Worm (Caenorhabditis elegans) whole organism, mixed stage, embryonic: ENCODE data around the gene F10B5.2.

Source experiments
- M03D4.4 ChIP-seq: sonication (generic microtip); optimal IDR thresholded peaks from 2 replicates; lab custom pipeline; 2017; ENCODE audit warnings: mild to moderate bottlenecking, missing genetic modification characterization, missing compliant biosample characterization
- blmp-1 ChIP-seq: fragments of 150-350 bp; optimal IDR thresholded peaks from 2 replicates; lab custom pipeline; 2014; ENCODE audit warnings: missing biosample characterization, missing genetic modification characterization
- ceh-39 ChIP-seq: fragments of 150-350 bp; optimal IDR thresholded peaks from 2 replicates; lab custom pipeline; 2014; ENCODE audit warnings: missing biosample characterization, missing genetic modification characterization
- ceh-43 ChIP-seq: fragments of 200-800 bp; sonication (Bioruptor generic); optimal IDR thresholded peaks from 2 replicates; lab custom pipeline; 2018; ENCODE audit warnings: mild to moderate bottlenecking, missing genetic modification characterization, moderate library complexity, missing compliant biosample characterization
- ceh-83 ChIP-seq: fragments of 200-800 bp; sonication (Bioruptor generic); optimal IDR thresholded peaks from 2 replicates; lab custom pipeline; 2018; ENCODE audit warnings: mild to moderate bottlenecking, missing genetic modification characterization, missing compliant biosample characterization
- ces-1 ChIP-seq: fragments of 150-350 bp; optimal IDR thresholded peaks from 2 replicates; lab custom pipeline; 2014; ENCODE audit warnings: missing biosample characterization, missing genetic modification reagents, missing genetic modification characterization
- cnd-1 ChIP-seq: fragments of 200-800 bp; sonication (Bioruptor generic); optimal IDR thresholded peaks from 2 replicates; lab custom pipeline; 2018; ENCODE audit warnings: mild to moderate bottlenecking, missing genetic modification characterization, missing compliant biosample characterization
- elt-3 ChIP-seq: fragments of 150-350 bp; optimal IDR thresholded peaks from 2 replicates; lab custom pipeline; 2014; ENCODE audit warnings: missing biosample characterization, missing genetic modification characterization
- flh-1 ChIP-seq: fragments of 200-800 bp; sonication (Bioruptor generic); optimal IDR thresholded peaks from 2 replicates; lab custom pipeline; 2018; ENCODE audit warnings: mild to moderate bottlenecking, missing genetic modification characterization, moderate library complexity, missing compliant biosample characterization
- hlh-1 ChIP-seq: fragments of 150-350 bp; optimal IDR thresholded peaks from 2 replicates; lab custom pipeline; 2014; ENCODE audit warnings: missing biosample characterization, missing genetic modification reagents, missing genetic modification characterization
- lin-13 ChIP-seq: fragments of 150-350 bp; optimal IDR thresholded peaks from 2 replicates; lab custom pipeline; 2014; ENCODE audit warnings: missing biosample characterization, missing genetic modification characterization
- lin-32 ChIP-seq: fragments of 200-800 bp; sonication (Bioruptor generic); optimal IDR thresholded peaks from 2 replicates; lab custom pipeline; 2018; ENCODE audit warnings: mild to moderate bottlenecking, missing genetic modification characterization, missing compliant biosample characterization
- lsy-2 ChIP-seq: fragments of 150-350 bp; optimal IDR thresholded peaks from 2 replicates; lab custom pipeline; 2014; ENCODE audit warnings: missing biosample characterization, missing genetic modification characterization
- mab-5 ChIP-seq: fragments of 150-350 bp; optimal IDR thresholded peaks from 2 replicates; lab custom pipeline; 2014; ENCODE audit warnings: missing biosample characterization, missing genetic modification characterization
- mls-2 ChIP-seq: sonication (generic microtip); optimal IDR thresholded peaks from 2 replicates; lab custom pipeline; 2016; ENCODE audit warnings: mild to moderate bottlenecking, missing genetic modification characterization, moderate library complexity, missing compliant biosample characterization
- nhr-12 ChIP-seq: fragments of 150-350 bp; optimal IDR thresholded peaks from 2 replicates; lab custom pipeline; 2014; ENCODE audit warnings: missing biosample characterization, missing genetic modification characterization
- nhr-2 ChIP-seq: fragments of 150-350 bp; optimal IDR thresholded peaks from 2 replicates; lab custom pipeline; 2014; ENCODE audit warnings: missing biosample characterization, missing genetic modification characterization
- nhr-237 ChIP-seq: fragments of 150-350 bp; optimal IDR thresholded peaks from 2 replicates; lab custom pipeline; 2014; ENCODE audit warnings: missing biosample characterization, missing genetic modification characterization
- nhr-76 ChIP-seq: sonication (generic microtip); optimal IDR thresholded peaks from 2 replicates; lab custom pipeline; 2017; ENCODE audit warnings: missing biosample characterization, missing genetic modification characterization
- pha-4 ChIP-seq: fragments of 150-350 bp; optimal IDR thresholded peaks from 2 replicates; lab custom pipeline; 2018; ENCODE audit warnings: missing biosample characterization, missing genetic modification reagents, missing genetic modification characterization
- sem-2 ChIP-seq: fragments of 200-800 bp; sonication (Bioruptor generic); optimal IDR thresholded peaks from 2 replicates; lab custom pipeline; 2018; ENCODE audit warnings: mild to moderate bottlenecking, missing genetic modification characterization, missing compliant biosample characterization
- snpc-4 ChIP-seq: fragments of 150-350 bp; optimal IDR thresholded peaks from 2 replicates; lab custom pipeline; 2014; ENCODE audit warnings: missing biosample characterization, missing genetic modification characterization
- sptf-1 ChIP-seq: sonication (generic microtip); optimal IDR thresholded peaks from 2 replicates; lab custom pipeline; 2017; ENCODE audit warnings: mild to moderate bottlenecking, missing genetic modification characterization, moderate library complexity, missing compliant biosample characterization
- tbx-8 ChIP-seq: fragments of 200-800 bp; sonication (Bioruptor generic); optimal IDR thresholded peaks from 2 replicates; lab custom pipeline; 2018; ENCODE audit warnings: mild to moderate bottlenecking, missing genetic modification characterization, moderate library complexity, missing compliant biosample characterization
- unc-120 ChIP-seq: sonication (generic microtip); optimal IDR thresholded peaks from 2 replicates; lab custom pipeline; 2017; ENCODE audit warnings: missing genetic modification characterization, missing compliant biosample characterization; ENCODE audit not compliant: poor library complexity, severe bottlenecking
- unc-39 ChIP-seq: fragments of 150-350 bp; optimal IDR thresholded peaks from 2 replicates; lab custom pipeline; 2014; ENCODE audit warnings: missing biosample characterization, missing genetic modification characterization
- unc-62 ChIP-seq: fragments of 150-350 bp; optimal IDR thresholded peaks from 2 replicates; lab custom pipeline; 2014; ENCODE audit warnings: missing biosample characterization, missing genetic modification reagents, missing genetic modification characterization
- zip-8 ChIP-seq: fragments of 150-350 bp; optimal IDR thresholded peaks from 2 replicates; lab custom pipeline; 2014; ENCODE audit warnings: missing biosample characterization, missing genetic modification characterization
- ztf-11 ChIP-seq: fragments of 150-350 bp; optimal IDR thresholded peaks from 2 replicates; lab custom pipeline; 2014; ENCODE audit warnings: missing biosample characterization, missing genetic modification characterization

F10B5.2 gene

ce11 chrII:8137379-8137778 lies 7.2 kb upstream of the F10B5.2 start:
- TF ChIP-seq lsy-2 (tag; lab: Kevin White, UChicago) (peak; percentile 10), sptf-1 (peak; percentile 64), sem-2 (GFP tag; lab: Kevin White, UChicago) (no peak), ces-1 (GFP tag; lab: Kevin White, UChicago) (peak; percentile 46), lin-13 (tag; lab: Kevin White, UChicago) (no peak), zip-8 (tag; lab: Kevin White, UChicago) (peak; percentile 47), nhr-237 (peak; percentile 67), ceh-83 (no peak)

- TF ChIP-seq tbx-8 = no peak
- TF ChIP-seq unc-62 (GFP tag; lab: Kevin White, UChicago) = no peak
- peak; percentile 2 for TF ChIP-seq ceh-83
- no peak for TF ChIP-seq cnd-1
- no peak for TF ChIP-seq nhr-76
- no peak for TF ChIP-seq pha-4
- TF ChIP-seq ceh-43 (GFP tag; lab: Kevin White, UChicago) = no peak
- TF ChIP-seq mab-5 (tag; lab: Kevin White, UChicago) = no peak
- TF ChIP-seq, all 35 proteins: peak for 1
These were observed 6.5 kb upstream of the F10B5.2 start, which contains the start of gene cdc-48.2 for ce11 chrII:8138015-8138546. Gene cdc-48.2, plus strand, starts transcription at chrII:8138496.

DNA sequence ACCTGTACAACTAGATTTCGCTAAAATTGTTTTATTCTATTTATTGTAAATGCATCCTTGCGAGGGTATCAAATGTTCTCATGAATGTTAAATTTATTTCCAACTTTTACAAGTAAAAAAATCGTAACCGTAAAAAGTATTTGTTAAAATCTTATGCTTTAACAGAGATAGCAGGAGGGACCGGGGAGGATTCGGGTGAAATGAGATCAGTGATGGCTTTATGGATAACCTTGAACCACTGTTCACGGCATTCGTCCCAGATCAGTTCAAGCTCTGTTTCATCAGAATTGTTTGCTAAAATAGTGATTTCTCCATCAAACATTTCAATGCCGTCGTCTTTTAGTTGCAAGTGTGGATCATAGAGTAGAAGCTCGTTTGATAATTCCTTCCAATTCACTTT lies 3.4 kb upstream of the F10B5.2 start:
- TF ChIP-seq ceh-83 (no peak), elt-3 (tag; lab: Kevin White, UChicago) (no peak), flh-1 (GFP tag; lab: Kevin White, UChicago) (no peak), unc-120 (tag; lab: Kevin White, UChicago) (no peak), snpc-4 (tag; lab: Kevin White, UChicago) (no peak), ztf-11 (tag; lab: Kevin White, UChicago) (no peak), M03D4.4 (tag; lab: Kevin White, UChicago) (no peak)

- TF ChIP-seq blmp-1 = no peak
- no peak for TF ChIP-seq lin-32
- peak; percentile 94 for TF ChIP-seq lsy-2 (tag; lab: Kevin White, UChicago)
- TF ChIP-seq nhr-237 = peak; percentile 57
- TF ChIP-seq cnd-1 = no peak
- TF ChIP-seq mls-2 (tag; lab: Kevin White, UChicago) = no peak
- TF ChIP-seq hlh-1 = peak; percentile 40
These were observed 1.2 kb upstream of the F10B5.2 start, which contains the start of the genes ints-11 and rpl-10 for ce11 chrII:8143278-8143931. Gene ints-11, minus strand, starts transcription at chrII:8143478. Gene rpl-10, plus strand, starts transcription at chrII:8143881.

ce11 chrII:8149930-8150329 lies 5.4 kb downstream of the F10B5.2 start, which contains the start of gene F10B5.3:
Gene F10B5.3, minus strand, starts transcription at chrII:8150030.
- TF ChIP-seq cnd-1 = no peak
- TF ChIP-seq ces-1 (GFP tag; lab: Kevin White, UChicago) = no peak
- TF ChIP-seq sem-2 (GFP tag; lab: Kevin White, UChicago) = no peak
- TF ChIP-seq mls-2 (tag; lab: Kevin White, UChicago) = no peak
- no peak for TF ChIP-seq lsy-2 (tag; lab: Kevin White, UChicago)
- TF ChIP-seq sptf-1 = no peak
- no peak for TF ChIP-seq nhr-2 (tag; lab: Kevin White, UChicago)
- TF ChIP-seq unc-39 (tag; lab: Kevin White, UChicago) = no peak
- TF ChIP-seq lin-13 (tag; lab: Kevin White, UChicago) = no peak
- TF ChIP-seq tbx-8 = no peak
- TF ChIP-seq unc-62 (GFP tag; lab: Kevin White, UChicago) = no peak
- TF ChIP-seq ceh-39 (tag; lab: Kevin White, UChicago) = no peak
- no peak for TF ChIP-seq nhr-12 (tag; lab: Kevin White, UChicago)

ce11 chrII:8152711-8153325 lies 8.3 kb downstream of the F10B5.2 start:
- TF ChIP-seq unc-62 (GFP tag; lab: Kevin White, UChicago) (no peak), lsy-2 (tag; lab: Kevin White, UChicago) (no peak), ces-1 (GFP tag; lab: Kevin White, UChicago) (peak; percentile 88), flh-1 (GFP tag; lab: Kevin White, UChicago) (no peak)
